Worm (Caenorhabditis elegans): ENCODE data around the gene C01B10.9.

The C01B10.9 gene

DNA sequence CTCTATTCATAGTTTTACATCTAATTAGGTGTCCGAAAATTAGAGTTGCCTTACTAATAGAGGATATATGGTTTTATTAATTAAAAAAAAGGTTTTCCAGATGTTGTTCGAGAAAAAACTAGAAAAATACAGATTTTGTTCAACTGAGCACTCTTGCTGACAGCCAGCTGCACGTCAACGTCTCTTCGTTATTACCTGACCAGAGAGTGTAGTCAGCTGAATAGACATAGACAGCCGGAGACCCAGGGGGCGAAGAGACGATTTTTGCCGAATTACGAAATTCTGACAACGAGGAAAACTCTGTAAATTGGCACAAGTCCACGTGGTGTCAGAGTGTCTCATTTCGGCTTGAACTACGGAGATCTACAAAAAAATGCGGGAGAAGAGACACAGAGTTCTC is 13.4 kb upstream of the C01B10.9 start:
- TF ChIP-seq lin-35 (GFP tag; optimal IDR thresholded peaks at IDR 0.05) = peak in 1 of 2 experiments; percentile 36
- TF ChIP-seq efl-1 (optimal IDR thresholded peaks at IDR 0.05) = peak; percentile 12 to 53
- peak in 1 of 2 experiments; percentile 89 for TF ChIP-seq efl-1 (GFP tag; optimal IDR thresholded peaks at IDR 0.05 in 1 of 2)
- peak in 1 of 3 experiments; percentile 16 for TF ChIP-seq ceh-82 (tag; optimal IDR thresholded peaks at IDR 0.05)
- TF ChIP-seq ztf-11 (tag; optimal IDR thresholded peaks at IDR 0.05) = no peak
- no peak for TF ChIP-seq pax-3 (tag; optimal IDR thresholded peaks at IDR 0.05)
- TF ChIP-seq hlh-17 (GFP tag; optimal IDR thresholded peaks at IDR 0.05; ENCODE audit: borderline replicate concordance) = no peak
- TF ChIP-seq nhr-20 (tag; optimal IDR thresholded peaks at IDR 0.05) = peak; percentile 24
- TF ChIP-seq mdl-1 (tag; optimal IDR thresholded peaks at IDR 0.05) = peak in 1 of 2 experiments; percentile 2
- TF ChIP-seq aha-1 (tag; optimal IDR thresholded peaks at IDR 0.05) = no peak
- TF ChIP-seq lsy-2 (tag; optimal IDR thresholded peaks at IDR 0.05) = peak in 1 of 2 experiments; percentile 42
- peak; percentile 48 for TF ChIP-seq skn-1 (tag; optimal IDR thresholded peaks at IDR 0.05)

DNA sequence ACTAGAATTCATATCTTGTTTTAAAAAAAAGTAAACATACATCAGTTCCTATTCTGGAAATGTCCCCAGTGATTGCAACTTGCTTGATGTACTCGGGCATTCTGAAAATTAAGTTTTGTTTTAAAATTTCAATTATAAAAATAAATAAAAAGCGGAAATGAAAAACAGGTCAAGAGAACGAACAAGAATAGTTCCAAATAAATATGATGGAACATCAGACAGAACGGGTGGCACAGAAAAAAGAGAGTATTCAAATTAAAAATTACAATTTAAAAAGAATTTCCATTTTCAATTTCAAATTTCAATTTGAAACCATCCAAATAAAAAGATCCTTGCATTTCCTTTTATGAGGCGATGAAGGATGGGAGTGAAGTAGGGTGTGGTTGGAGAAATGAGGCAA is 10.8 kb upstream of the C01B10.9 start, which contains the start of gene C01B10.3:
Gene C01B10.3 (minus strand): TSS at position 101 of the 400 bp plus-strand sequence.
- no peak for TF ChIP-seq unc-130 (tag; optimal IDR thresholded peaks at IDR 0.05)
- no peak for TF ChIP-seq ceh-63 (GFP tag; optimal IDR thresholded peaks at IDR 0.05)
- no peak for TF ChIP-seq xbp-1 (tag; optimal IDR thresholded peaks at IDR 0.05)
- no peak for TF ChIP-seq isw-1 (GFP tag; IDR thresholded peaks at IDR 0.05)
- TF ChIP-seq unc-98 (GFP tag; IDR thresholded peaks at IDR 0.05) = no peak
- no peak for TF ChIP-seq mef-2 (tag; optimal IDR thresholded peaks at IDR 0.05)
- no peak for TF ChIP-seq C04F5.9 (tag; optimal IDR thresholded peaks at IDR 0.05)
- no peak for TF ChIP-seq C16A3.4 (tag; optimal IDR thresholded peaks at IDR 0.05)
- TF ChIP-seq aly-2 (tag; optimal IDR thresholded peaks at IDR 0.05) = no peak
- no peak for TF ChIP-seq ceh-8 (GFP tag; optimal IDR thresholded peaks at IDR 0.05)
- no peak for TF ChIP-seq lin-13 (GFP tag; optimal IDR thresholded peaks at IDR 0.05)
- no peak for TF ChIP-seq hlh-17 (GFP tag; optimal IDR thresholded peaks at IDR 0.05; ENCODE audit: borderline replicate concordance)
- no peak for TF ChIP-seq fkh-4 (tag; optimal IDR thresholded peaks at IDR 0.05; ENCODE audit: borderline replicate concordance)
- TF ChIP-seq snpc-4 (tag; optimal IDR thresholded peaks at IDR 0.05) = no peak
- TF ChIP-seq pag-3 (tag; optimal IDR thresholded peaks at IDR 0.05; ENCODE audit: borderline replicate concordance, insufficient read depth) = no peak
- no peak for TF ChIP-seq ceh-90 (tag; optimal IDR thresholded peaks at IDR 0.05)
- TF ChIP-seq ceh-88 (GFP tag; IDR thresholded peaks at IDR 0.05) = no peak
- no peak for TF ChIP-seq egl-13 (tag; optimal IDR thresholded peaks at IDR 0.05)

DNA sequence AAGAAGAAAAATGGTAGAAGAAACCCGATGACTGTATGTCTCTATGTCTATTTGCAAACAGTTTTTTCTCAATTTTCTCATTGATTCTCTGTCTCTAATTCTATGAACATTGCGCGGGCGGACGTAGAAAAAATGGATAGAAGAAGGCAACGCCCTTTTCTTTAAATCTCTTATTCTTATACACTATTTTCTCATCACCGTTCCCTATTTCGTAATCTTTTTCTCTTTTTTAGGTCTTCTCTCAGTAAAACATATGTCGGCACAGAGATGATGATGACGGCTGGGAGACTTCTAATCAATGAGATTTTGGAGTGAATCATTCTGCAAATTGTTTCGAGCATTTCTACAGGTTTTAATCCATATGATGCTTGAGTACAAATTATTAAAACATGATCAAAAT is 9.9 kb upstream of the C01B10.9 start:
- TF ChIP-seq nhr-90 (tag; optimal IDR thresholded peaks at IDR 0.05; ENCODE audit: poor library complexity) (peak; percentile 35), lin-14 (GFP tag; optimal IDR thresholded peaks at IDR 0.05) (peak; percentile 94), efl-1 (optimal IDR thresholded peaks at IDR 0.05) (peak; percentile 13 to 17), efl-1 (GFP tag; optimal IDR thresholded peaks at IDR 0.05 in 1 of 2) (peak; percentile 20 to 91), nhr-237 (tag; optimal IDR thresholded peaks at IDR 0.05) (peak; percentile 17), hlh-4 (tag; optimal IDR thresholded peaks at IDR 0.05) (no peak), nhr-11 (tag; optimal IDR thresholded peaks at IDR 0.05) (no peak), nhr-20 (tag; optimal IDR thresholded peaks at IDR 0.05) (peak; percentile 33), skn-1 (tag; optimal IDR thresholded peaks at IDR 0.05) (peak; percentile 77), lin-15B (tag; optimal IDR thresholded peaks at IDR 0.05) (no peak), F16B12.6 (tag; optimal IDR thresholded peaks at IDR 0.05) (no peak), snu-23 (GFP tag; optimal IDR thresholded peaks at IDR 0.05) (peak; percentile 43), blmp-1 (tag; optimal IDR thresholded peaks at IDR 0.05) (peak; percentile 46), fos-1 (tag; optimal IDR thresholded peaks at IDR 0.05) (no peak), aly-2 (tag; optimal IDR thresholded peaks at IDR 0.05) (no peak), C16A3.4 (tag; optimal IDR thresholded peaks at IDR 0.05) (no peak), ztf-4 (tag; optimal IDR thresholded peaks at IDR 0.05) (no peak), lin-35 (GFP tag; optimal IDR thresholded peaks at IDR 0.05) (peak in 1 of 2 experiments; percentile 47), mep-1 (tag; optimal IDR thresholded peaks at IDR 0.05) (peak; percentile 42), lsy-2 (tag; optimal IDR thresholded peaks at IDR 0.05) (peak in 1 of 2 experiments; percentile 43), aha-1 (tag; optimal IDR thresholded peaks at IDR 0.05) (no peak), zip-4 (GFP tag; optimal IDR thresholded peaks at IDR 0.05) (peak; percentile 85), dpl-1 (GFP tag; optimal IDR thresholded peaks at IDR 0.05) (peak; percentile 15 to 30 (median 23)), unc-62 (GFP tag; optimal IDR thresholded peaks at IDR 0.05) (no peak), tbx-2 (tag; optimal IDR thresholded peaks at IDR 0.05) (peak; percentile 15), nhr-47 (tag; optimal IDR thresholded peaks at IDR 0.05) (no peak), nhr-85 (tag) (peak; percentile 71), snpc-4 (tag; optimal IDR thresholded peaks at IDR 0.05) (no peak), elt-3 (tag; optimal IDR thresholded peaks at IDR 0.05) (peak in 2 of 6 experiments; percentile 43 to 68), nhr-84 (tag; optimal IDR thresholded peaks at IDR 0.05) (no peak)
